Worm (Caenorhabditis elegans): ENCODE data around the gene hyl-2.

Gene hyl-2

DNA sequence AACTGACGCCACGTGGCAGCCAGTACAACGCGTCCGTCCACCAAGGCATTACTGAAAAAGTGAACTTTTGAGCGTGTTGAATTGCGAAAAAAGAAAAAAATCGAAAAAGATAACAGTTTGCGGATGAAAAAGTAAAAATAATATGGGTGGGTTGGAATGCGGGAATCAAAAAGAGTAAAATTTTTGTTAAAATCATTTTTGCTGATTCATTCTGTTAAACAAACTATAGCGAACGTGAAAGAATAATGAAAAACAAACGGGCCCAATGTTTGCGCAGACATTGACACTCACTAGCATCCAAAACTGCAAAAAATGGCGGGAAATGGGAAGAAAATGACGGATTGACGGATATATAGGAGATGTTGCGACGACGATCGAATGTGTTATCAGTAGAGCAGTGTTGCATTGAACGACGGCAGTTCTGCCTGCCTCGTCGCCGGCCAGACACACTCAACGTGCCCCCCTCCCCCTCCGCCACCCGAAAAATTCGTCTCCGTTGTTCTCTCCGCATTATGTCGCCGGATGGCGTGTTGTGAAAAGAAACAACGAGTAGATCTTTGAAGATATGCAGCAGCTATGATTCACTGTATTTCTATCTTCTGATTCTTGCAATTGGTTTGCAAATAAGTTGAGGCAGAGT, at the start of gene hyl-2:
Gene hyl-2 (minus strand): TSS at position 51 of the 640 bp plus-strand sequence.
- TF ChIP-seq snpc-4 (tag; optimal IDR thresholded peaks at IDR 0.05) (peak; percentile 52), ztf-1 (GFP tag; conservative IDR thresholded peaks at IDR 0.05) (no peak), egl-27 (tag; optimal IDR thresholded peaks at IDR 0.05) (no peak), peb-1 (tag; optimal IDR thresholded peaks at IDR 0.05) (no peak), nhr-23 (tag; optimal IDR thresholded peaks at IDR 0.05) (no peak), nhr-21 (tag; optimal IDR thresholded peaks at IDR 0.05) (peak; percentile 35), ztf-11 (tag; optimal IDR thresholded peaks at IDR 0.05) (no peak), nhr-10 (tag; optimal IDR thresholded peaks at IDR 0.05) (no peak), ama-1 (optimal IDR thresholded peaks at IDR 0.05) (no peak), nhr-11 (tag; optimal IDR thresholded peaks at IDR 0.05) (no peak), nhr-12 (tag; optimal IDR thresholded peaks at IDR 0.05) (no peak), ZK546.5 (tag; optimal IDR thresholded peaks at IDR 0.05) (no peak), sma-9 (GFP tag; optimal IDR thresholded peaks at IDR 0.05) (peak; percentile 42), sma-9 (tag; optimal IDR thresholded peaks at IDR 0.05) (no peak), lin-11 (tag; optimal IDR thresholded peaks at IDR 0.05) (peak; percentile 41), lsy-2 (tag; optimal IDR thresholded peaks at IDR 0.05) (peak in 1 of 2 experiments; percentile 61), nhr-129 (tag; optimal IDR thresholded peaks at IDR 0.05) (peak; percentile 57), nhr-237 (tag; optimal IDR thresholded peaks at IDR 0.05) (no peak), F13H6.1 (tag; optimal IDR thresholded peaks at IDR 0.05) (no peak), dmd-4 (tag; optimal IDR thresholded peaks at IDR 0.05) (no peak), sma-3 (GFP tag; optimal IDR thresholded peaks at IDR 0.05) (peak; percentile 18), elt-3 (tag; optimal IDR thresholded peaks at IDR 0.05) (no peak), ceh-82 (tag; optimal IDR thresholded peaks at IDR 0.05) (no peak), nhr-25 (tag; optimal IDR thresholded peaks at IDR 0.05) (peak; percentile 34), lin-13 (GFP tag; optimal IDR thresholded peaks at IDR 0.05) (peak; percentile 39), C34F6.9 (tag; optimal IDR thresholded peaks at IDR 0.05) (peak; percentile 42), unc-55 (GFP tag; optimal IDR thresholded peaks at IDR 0.05) (peak; percentile 46), nhr-77 (tag; optimal IDR thresholded peaks at IDR 0.05) (no peak), ztf-4 (tag; optimal IDR thresholded peaks at IDR 0.05) (no peak), unc-39 (tag; optimal IDR thresholded peaks at IDR 0.05) (no peak), zag-1 (tag; optimal IDR thresholded peaks at IDR 0.05) (no peak), ceh-16 (tag; optimal IDR thresholded peaks at IDR 0.05) (peak; percentile 71), mdl-1 (tag; optimal IDR thresholded peaks at IDR 0.05) (no peak)

- TF ChIP-seq F13H6.1 (tag; optimal IDR thresholded peaks at IDR 0.05) (no peak), sma-9 (GFP tag; optimal IDR thresholded peaks at IDR 0.05) (no peak), sma-9 (tag; optimal IDR thresholded peaks at IDR 0.05) (no peak), lin-13 (GFP tag; optimal IDR thresholded peaks at IDR 0.05) (no peak), mab-5 (tag; optimal IDR thresholded peaks at IDR 0.05) (no peak), ceh-16 (tag; optimal IDR thresholded peaks at IDR 0.05) (no peak), nhr-10 (tag; optimal IDR thresholded peaks at IDR 0.05) (no peak), elt-1 (tag; optimal IDR thresholded peaks at IDR 0.05) (no peak), crh-2 (tag; optimal IDR thresholded peaks at IDR 0.05) (no peak), sem-4 (tag; optimal IDR thresholded peaks at IDR 0.05) (no peak), snpc-4 (tag; optimal IDR thresholded peaks at IDR 0.05) (no peak), ztf-1 (GFP tag; conservative IDR thresholded peaks at IDR 0.05) (no peak), lsy-2 (tag; optimal IDR thresholded peaks at IDR 0.05) (no peak), ceh-82 (tag; optimal IDR thresholded peaks at IDR 0.05) (no peak), dmd-4 (tag; optimal IDR thresholded peaks at IDR 0.05) (no peak), gmeb-1 (tag; optimal IDR thresholded peaks at IDR 0.05) (no peak), nhr-21 (tag; optimal IDR thresholded peaks at IDR 0.05) (no peak)
Measured at ce11 chrX:4744037-4744436, 44.8 kb upstream of the hyl-2 start.

- peak; percentile 1 for TF ChIP-seq C34F6.9 (tag; optimal IDR thresholded peaks at IDR 0.05)
- TF ChIP-seq ama-1 (optimal IDR thresholded peaks at IDR 0.05), result no peak
- no peak for TF ChIP-seq ztf-4 (tag; optimal IDR thresholded peaks at IDR 0.05)
- no peak for TF ChIP-seq lin-13 (GFP tag; optimal IDR thresholded peaks at IDR 0.05)
- no peak for TF ChIP-seq nhr-12 (tag; optimal IDR thresholded peaks at IDR 0.05)
- no peak for TF ChIP-seq ztf-1 (GFP tag; conservative IDR thresholded peaks at IDR 0.05)
- TF ChIP-seq sem-4 (tag; optimal IDR thresholded peaks at IDR 0.05), result no peak
- no peak for TF ChIP-seq blmp-1 (tag; optimal IDR thresholded peaks at IDR 0.05; ENCODE audit: insufficient read depth)
- TF ChIP-seq lin-11 (tag; optimal IDR thresholded peaks at IDR 0.05), result no peak
- no peak for TF ChIP-seq aly-2 (tag; optimal IDR thresholded peaks at IDR 0.05)
- TF ChIP-seq unc-55 (GFP tag; optimal IDR thresholded peaks at IDR 0.05), result peak; percentile 1
- TF ChIP-seq unc-62 (GFP tag; optimal IDR thresholded peaks at IDR 0.05), result no peak
- no peak for TF ChIP-seq nhr-25 (tag; optimal IDR thresholded peaks at IDR 0.05)
- TF ChIP-seq skn-1 (tag; optimal IDR thresholded peaks at IDR 0.05), result no peak
- no peak for TF ChIP-seq sma-9 (GFP tag; optimal IDR thresholded peaks at IDR 0.05)
- TF ChIP-seq sma-9 (tag; optimal IDR thresholded peaks at IDR 0.05), result no peak
- TF ChIP-seq lsy-2 (tag; optimal IDR thresholded peaks at IDR 0.05), result no peak
- TF ChIP-seq egl-27 (tag; optimal IDR thresholded peaks at IDR 0.05), result no peak
- no peak for TF ChIP-seq mdl-1 (tag; optimal IDR thresholded peaks at IDR 0.05)
- no peak for TF ChIP-seq lin-39 (tag; optimal IDR thresholded peaks at IDR 0.05)
- TF ChIP-seq elt-3 (tag; optimal IDR thresholded peaks at IDR 0.05), result no peak
- TF ChIP-seq mab-5 (tag; optimal IDR thresholded peaks at IDR 0.05), result peak; percentile 63
- TF ChIP-seq snpc-4 (tag; optimal IDR thresholded peaks at IDR 0.05), result no peak
- TF ChIP-seq ceh-82 (tag; optimal IDR thresholded peaks at IDR 0.05), result no peak
Measured at ce11 chrX:4742285-4742684, 43.0 kb upstream of the hyl-2 start.
